Fruit fly (Drosophila melanogaster): ENCODE results near the gene CG5909.

The CG5909 gene

DNA sequence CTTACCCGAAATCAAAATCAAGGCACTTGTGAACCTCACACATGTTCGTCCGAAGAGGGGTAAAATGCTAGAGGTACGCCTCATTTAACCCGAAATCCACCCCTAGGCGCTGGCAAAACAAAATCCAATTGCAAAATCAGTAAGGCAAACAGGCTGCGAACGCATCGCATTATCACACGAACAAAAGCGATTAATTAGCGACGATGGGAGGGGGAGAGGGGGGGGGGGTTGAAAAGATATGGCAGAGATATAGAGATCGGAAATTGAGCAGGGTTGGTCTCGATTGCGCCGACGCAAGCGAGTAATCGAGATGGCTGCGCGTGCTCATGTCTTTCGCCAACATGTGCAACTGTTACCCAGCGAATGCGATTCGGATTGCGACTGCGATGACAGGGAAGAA lies 35.9 kb downstream of the CG5909 start:
- TF ChIP-seq Clk (GFP tag; optimal IDR thresholded peaks at IDR 0.05): no peak
- TF ChIP-seq CG7045 (GFP tag; optimal IDR thresholded peaks at IDR 0.05): no peak

DNA sequence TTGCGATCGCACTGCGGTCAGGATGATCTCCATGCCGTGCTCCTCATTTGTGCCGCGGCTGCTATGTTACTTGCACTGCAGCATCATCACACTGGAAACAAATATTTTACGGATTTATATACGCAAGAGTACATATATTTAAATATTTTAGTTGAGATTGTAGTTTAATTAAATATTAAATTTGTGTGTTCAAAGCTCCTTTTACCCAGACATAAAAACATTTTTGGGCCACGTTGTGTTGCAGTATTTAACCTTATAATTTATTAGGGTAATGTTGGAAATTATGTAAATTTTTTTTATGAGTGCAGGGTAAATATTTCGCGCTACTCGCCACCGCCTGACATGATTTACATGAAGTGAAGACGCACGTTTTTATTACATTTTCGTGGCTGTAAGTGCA lies 36.6 kb downstream of the CG5909 start:
- no peak for TF ChIP-seq ovo (GFP tag; optimal IDR thresholded peaks at IDR 0.05)

DNA sequence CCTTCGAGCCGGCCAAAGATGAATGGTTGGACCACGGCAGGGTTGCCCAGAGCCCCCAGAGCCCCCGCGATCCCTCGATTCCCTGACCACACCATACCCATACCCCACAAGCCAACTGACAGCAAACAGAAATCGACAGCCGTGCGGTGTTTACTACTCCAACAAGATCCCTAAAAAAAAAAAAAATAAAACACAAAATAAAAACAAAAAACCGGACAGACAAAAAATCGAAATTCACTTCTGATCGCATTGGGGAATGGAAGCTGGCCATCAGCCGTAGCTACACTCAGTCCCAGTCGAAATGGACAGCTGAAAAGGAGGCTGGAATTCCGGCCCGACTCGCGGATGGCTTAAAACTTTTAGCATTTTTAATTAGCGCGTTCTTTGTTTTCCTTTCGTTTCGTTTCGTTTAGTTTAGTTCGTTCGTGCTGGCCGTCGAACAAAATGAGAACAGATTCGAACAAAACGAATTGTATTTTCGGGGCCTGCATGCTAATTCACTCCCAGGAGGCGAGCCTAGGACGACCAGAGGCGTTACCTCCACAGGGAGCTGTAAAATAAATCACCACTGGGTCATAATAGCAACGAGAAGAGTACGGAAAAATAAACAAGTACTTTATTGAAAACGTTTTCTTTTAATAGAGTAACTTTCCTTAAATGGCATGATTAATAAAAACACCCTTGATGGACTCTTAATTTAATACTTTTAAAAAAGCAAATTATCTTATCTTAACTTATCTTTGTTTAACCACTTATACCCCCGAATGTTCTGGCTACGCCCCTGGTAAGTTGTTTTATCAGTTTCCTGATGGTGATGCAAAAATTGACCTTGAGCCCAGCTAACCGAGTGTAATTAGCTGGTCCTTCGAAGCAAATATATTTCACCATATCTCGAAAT lies 38.2 kb downstream of the CG5909 start:
- no peak for TF ChIP-seq tj (GFP tag; optimal IDR thresholded peaks at IDR 0.05)

DNA sequence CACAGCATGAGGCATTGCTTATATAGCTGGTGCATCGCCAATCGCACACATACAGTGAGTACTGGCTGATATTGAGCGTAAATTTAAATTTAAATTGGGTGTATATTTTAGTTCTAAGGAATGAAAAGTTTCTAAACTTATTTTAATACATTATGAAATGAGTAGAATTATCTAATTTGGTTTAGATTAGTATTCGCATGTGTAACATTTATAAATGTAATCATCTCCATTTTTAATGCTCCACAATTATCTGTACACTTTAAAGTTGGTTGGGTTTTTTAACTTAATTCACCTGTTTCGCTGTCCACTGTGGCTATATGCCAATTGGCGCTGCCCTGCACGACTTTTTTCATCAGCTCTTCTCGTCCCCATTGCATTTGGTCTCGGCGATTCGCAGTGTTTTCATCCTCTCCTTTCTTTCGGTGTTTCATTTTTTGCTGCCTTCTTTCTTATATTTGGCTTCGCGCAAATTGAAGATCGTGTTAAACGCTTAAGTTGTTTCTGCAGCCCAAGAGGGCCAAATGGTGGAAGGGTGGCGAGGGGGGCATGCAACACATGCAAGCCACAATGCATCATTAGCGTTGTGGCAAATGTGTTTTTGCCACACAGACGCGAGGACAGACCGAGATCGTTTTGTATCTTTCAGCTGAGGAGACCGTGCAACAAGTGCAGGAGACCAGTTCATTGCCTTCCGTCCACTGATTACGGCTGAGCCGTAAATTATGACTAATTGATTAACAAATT lies 40.8 kb downstream of the CG5909 start:
- no peak for TF ChIP-seq Crg-1 (GFP tag; optimal IDR thresholded peaks at IDR 0.05)
- no peak for TF ChIP-seq Mnt (GFP tag; optimal IDR thresholded peaks at IDR 0.05)
- no peak for TF ChIP-seq CG14711 (tag; optimal IDR thresholded peaks at IDR 0.05)
- TF ChIP-seq CG11617 (GFP tag; optimal IDR thresholded peaks at IDR 0.05): no peak
- no peak for TF ChIP-seq cic (GFP tag; optimal IDR thresholded peaks at IDR 0.05)
- TF ChIP-seq ovo (GFP tag; optimal IDR thresholded peaks at IDR 0.05): no peak
- no peak for TF ChIP-seq Clk (GFP tag; optimal IDR thresholded peaks at IDR 0.05)
- TF ChIP-seq Hr96 (GFP tag; optimal IDR thresholded peaks at IDR 0.05): no peak
- TF ChIP-seq CG7045 (GFP tag; optimal IDR thresholded peaks at IDR 0.05): no peak
- TF ChIP-seq pad (GFP tag; optimal IDR thresholded peaks at IDR 0.05): no peak
- TF ChIP-seq cnc (optimal IDR thresholded peaks at IDR 0.05): no peak
- TF ChIP-seq CG5204 (GFP tag; optimal IDR thresholded peaks at IDR 0.05): no peak
- TF ChIP-seq CG1620 (GFP tag; optimal IDR thresholded peaks at IDR 0.05): no peak
- TF ChIP-seq toe (GFP tag; optimal IDR thresholded peaks at IDR 0.05): no peak
- TF ChIP-seq CG33017 (tag; optimal IDR thresholded peaks at IDR 0.05): no peak
- TF ChIP-seq CG7101 (tag; optimal IDR thresholded peaks at IDR 0.05): no peak

DNA sequence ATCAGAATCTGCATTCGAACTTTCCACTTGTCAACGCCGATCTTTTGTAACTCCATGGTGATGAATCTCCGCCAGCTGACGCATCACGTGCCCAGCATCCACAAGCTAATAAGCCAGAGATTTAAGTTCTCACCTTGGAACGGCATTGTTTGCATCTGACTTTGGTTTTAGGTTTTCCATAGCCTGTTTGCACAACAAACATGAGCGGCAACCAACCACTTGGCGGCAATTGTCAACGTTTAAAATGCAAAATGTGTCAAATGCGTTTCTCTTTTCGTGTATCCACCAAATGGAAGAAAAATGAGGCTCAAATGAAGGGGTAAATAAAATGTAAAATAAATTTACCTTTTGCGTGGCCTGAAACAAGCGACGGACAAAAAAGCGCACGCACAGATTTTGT lies 41.4 kb downstream of the CG5909 start:
- TF ChIP-seq Hr96 (GFP tag; optimal IDR thresholded peaks at IDR 0.05): no peak
- TF ChIP-seq Mnt (GFP tag; optimal IDR thresholded peaks at IDR 0.05): no peak
- no peak for TF ChIP-seq CG33017 (tag; optimal IDR thresholded peaks at IDR 0.05)
- TF ChIP-seq CG11617 (GFP tag; optimal IDR thresholded peaks at IDR 0.05): no peak
- no peak for TF ChIP-seq cnc (optimal IDR thresholded peaks at IDR 0.05)
- TF ChIP-seq toe (GFP tag; optimal IDR thresholded peaks at IDR 0.05): no peak
- TF ChIP-seq cic (GFP tag; optimal IDR thresholded peaks at IDR 0.05): no peak
- TF ChIP-seq tj (GFP tag; optimal IDR thresholded peaks at IDR 0.05): no peak
- no peak for TF ChIP-seq CG7045 (GFP tag; optimal IDR thresholded peaks at IDR 0.05)
- no peak for TF ChIP-seq CG5204 (GFP tag; optimal IDR thresholded peaks at IDR 0.05)
- TF ChIP-seq CG12768 (GFP tag; optimal IDR thresholded peaks at IDR 0.05): no peak
- no peak for TF ChIP-seq ovo (GFP tag; optimal IDR thresholded peaks at IDR 0.05)
- TF ChIP-seq Clk (GFP tag; optimal IDR thresholded peaks at IDR 0.05): no peak
- no peak for TF ChIP-seq CG1620 (GFP tag; optimal IDR thresholded peaks at IDR 0.05)
- TF ChIP-seq kay (GFP tag; ENCODE audit: borderline replicate concordance): no peak
- TF ChIP-seq Crg-1 (GFP tag; optimal IDR thresholded peaks at IDR 0.05): no peak
- TF ChIP-seq CG7101 (tag; optimal IDR thresholded peaks at IDR 0.05): no peak
- no peak for TF ChIP-seq CG14711 (tag; optimal IDR thresholded peaks at IDR 0.05)
- no peak for TF ChIP-seq pad (GFP tag; optimal IDR thresholded peaks at IDR 0.05)

DNA sequence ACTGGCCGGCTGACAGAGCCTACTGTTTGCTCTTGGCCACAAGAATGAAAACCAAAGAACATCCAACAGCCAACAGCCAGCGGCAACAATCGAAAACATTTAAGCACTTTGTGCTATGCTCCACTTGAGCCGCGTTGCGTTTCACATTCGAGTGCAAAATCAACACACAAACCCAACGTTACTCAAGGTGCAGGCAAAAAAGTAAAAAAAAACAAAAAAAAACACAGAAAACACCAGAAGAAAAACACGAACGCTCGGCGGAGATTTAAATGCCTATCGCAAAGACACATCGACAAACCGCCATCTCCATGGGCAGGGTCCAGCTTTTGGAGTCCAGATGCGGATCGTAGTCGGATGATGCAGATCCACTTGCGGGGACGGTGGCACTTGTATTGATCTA lies 42.9 kb downstream of the CG5909 start:
- TF ChIP-seq CG12768 (GFP tag; optimal IDR thresholded peaks at IDR 0.05) (no peak), Hr96 (GFP tag; optimal IDR thresholded peaks at IDR 0.05) (no peak), cic (GFP tag; optimal IDR thresholded peaks at IDR 0.05) (no peak), CG7045 (GFP tag; optimal IDR thresholded peaks at IDR 0.05) (no peak), bab1 (GFP tag; optimal IDR thresholded peaks at IDR 0.05) (no peak), CG33017 (tag; optimal IDR thresholded peaks at IDR 0.05) (no peak), kay (GFP tag; ENCODE audit: borderline replicate concordance) (no peak), cnc (optimal IDR thresholded peaks at IDR 0.05) (no peak)

DNA sequence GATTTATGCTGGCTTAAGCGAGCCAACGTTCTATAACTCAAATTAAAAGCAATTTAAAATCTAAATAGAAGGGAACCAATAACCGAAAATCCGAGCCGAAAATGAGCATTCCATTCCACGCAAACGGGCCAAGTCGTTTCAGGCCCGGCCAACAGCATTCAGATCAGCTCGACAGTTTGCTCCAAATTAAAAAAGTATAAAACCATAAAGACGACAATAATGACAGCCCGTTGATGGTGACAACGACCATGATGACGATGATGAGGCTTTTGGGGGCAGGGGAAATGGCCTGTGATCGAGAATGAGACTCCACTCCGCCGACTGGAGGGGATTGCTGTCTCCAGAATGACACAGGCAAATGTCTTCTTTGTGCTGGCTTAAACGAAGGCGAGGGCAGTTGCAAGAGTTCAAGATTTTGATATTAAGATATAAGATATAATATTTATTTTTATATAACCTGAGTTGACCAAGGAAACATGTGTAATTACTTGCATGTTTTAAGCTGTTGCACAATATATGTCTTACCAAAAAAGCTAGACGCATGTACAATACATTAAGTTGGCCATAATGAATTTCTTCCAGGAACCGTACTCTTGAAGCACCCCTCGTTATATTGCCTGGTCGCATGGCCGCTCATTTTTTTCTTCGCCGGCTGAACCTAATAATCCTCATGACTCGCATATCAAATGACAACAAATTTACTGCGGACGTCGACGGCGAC lies 43.9 kb downstream of the CG5909 start:
- TF ChIP-seq Hr96 (GFP tag; optimal IDR thresholded peaks at IDR 0.05) (no peak), CG33017 (tag; optimal IDR thresholded peaks at IDR 0.05) (no peak), CG14711 (tag; optimal IDR thresholded peaks at IDR 0.05) (no peak), CG5204 (GFP tag; optimal IDR thresholded peaks at IDR 0.05) (no peak), kay (GFP tag; ENCODE audit: borderline replicate concordance) (no peak), pad (GFP tag; optimal IDR thresholded peaks at IDR 0.05) (no peak), CG12768 (GFP tag; optimal IDR thresholded peaks at IDR 0.05) (no peak), Crg-1 (GFP tag; optimal IDR thresholded peaks at IDR 0.05) (no peak), CG7101 (tag; optimal IDR thresholded peaks at IDR 0.05) (no peak), tj (GFP tag; optimal IDR thresholded peaks at IDR 0.05) (no peak), ovo (GFP tag; optimal IDR thresholded peaks at IDR 0.05) (no peak)

All from whole organism, adult.